Worm (Caenorhabditis elegans) whole organism, L2 larva: Measurements from ENCODE around the gene B0284.3.

Experiments used
- C34F6.9 ChIP-seq: fragments of 150-350 bp; optimal IDR thresholded peaks from 2 replicates; lab custom pipeline; 2014; ENCODE audit warnings: missing biosample characterization, missing genetic modification characterization
- F13H6.1 ChIP-seq: sonication (generic microtip); optimal IDR thresholded peaks from 2 replicates; lab custom pipeline; 2016; ENCODE audit warnings: missing genetic modification characterization, missing compliant biosample characterization
- ZK546.5 ChIP-seq: sonication (generic microtip); optimal IDR thresholded peaks from 2 replicates; lab custom pipeline; 2017; ENCODE audit warnings: missing biosample characterization, missing genetic modification characterization
- alr-1 ChIP-seq: fragments of 150-350 bp; optimal IDR thresholded peaks from 2 replicates; lab custom pipeline; 2014; ENCODE audit warnings: missing biosample characterization, missing genetic modification characterization
- ama-1 ChIP-seq: fragments of 150-350 bp; optimal IDR thresholded peaks from 2 replicates; lab custom pipeline; 2018; ENCODE audit warnings: inconsistent platforms
- blmp-1 ChIP-seq: sonication (generic microtip); optimal IDR thresholded peaks from 2 replicates; lab custom pipeline; 2017; ENCODE audit warnings: missing genetic modification characterization, mild to moderate bottlenecking, missing compliant biosample characterization, antibody characterized with exemption, moderate library complexity; ENCODE audit not compliant: insufficient read depth
- ceh-16 ChIP-seq: fragments of 150-350 bp; optimal IDR thresholded peaks from 2 replicates; lab custom pipeline; 2014; ENCODE audit warnings: missing biosample characterization, missing genetic modification characterization
- ceh-82 ChIP-seq: fragments of 150-350 bp; optimal IDR thresholded peaks from 2 replicates; lab custom pipeline; 2014; ENCODE audit warnings: missing biosample characterization, missing genetic modification characterization
- crh-2 ChIP-seq: sonication (generic microtip); optimal IDR thresholded peaks from 2 replicates; lab custom pipeline; 2017; ENCODE audit warnings: missing biosample characterization, missing genetic modification characterization
- dmd-4 ChIP-seq: sonication (generic microtip); optimal IDR thresholded peaks from 2 replicates; lab custom pipeline; 2017; ENCODE audit warnings: missing biosample characterization, missing genetic modification characterization
- egl-27 ChIP-seq: sonication (generic microtip); optimal IDR thresholded peaks from 3 replicates; lab custom pipeline; 2017; ENCODE audit warnings: missing biosample characterization, missing genetic modification reagents, missing genetic modification characterization
- elt-1 ChIP-seq: fragments of 150-350 bp; optimal IDR thresholded peaks from 2 replicates; lab custom pipeline; 2014; ENCODE audit warnings: missing biosample characterization, missing genetic modification characterization
- elt-3 ChIP-seq: sonication (generic microtip); optimal IDR thresholded peaks from 2 replicates; lab custom pipeline; 2017; ENCODE audit warnings: missing biosample characterization, missing genetic modification characterization
- fos-1 ChIP-seq: fragments of 150-350 bp; optimal IDR thresholded peaks from 2 replicates; lab custom pipeline; 2014; ENCODE audit warnings: missing biosample characterization, missing genetic modification characterization
- gmeb-1 ChIP-seq: fragments of 150-350 bp; optimal IDR thresholded peaks from 2 replicates; lab custom pipeline; 2014; ENCODE audit warnings: missing biosample characterization, missing genetic modification characterization
- lin-11 ChIP-seq: fragments of 150-350 bp; sonication (generic microtip); optimal IDR thresholded peaks from 2 replicates; lab custom pipeline; 2014; ENCODE audit warnings: missing biosample characterization, missing genetic modification characterization, inconsistent platforms, mixed read lengths
- lin-13 ChIP-seq: fragments of 150-350 bp; optimal IDR thresholded peaks from 2 replicates; lab custom pipeline; 2014; ENCODE audit warnings: missing biosample characterization, missing genetic modification reagents, missing genetic modification characterization
- lin-39 ChIP-seq: fragments of 150-350 bp; optimal IDR thresholded peaks from 2 replicates; lab custom pipeline; 2014; ENCODE audit warnings: missing biosample characterization, missing genetic modification reagents, missing genetic modification characterization
- lsy-2 ChIP-seq, 2 experiments: fragments of 150-350 bp in 1 of 2; sonication (generic microtip) in 1 of 2; optimal IDR thresholded peaks; 2 replicates each; lab custom pipeline; 2014 to 2017; ENCODE audit warnings: missing biosample characterization in 2 of 2, missing genetic modification characterization in 2 of 2
- mab-5 ChIP-seq: fragments of 150-350 bp; optimal IDR thresholded peaks from 2 replicates; lab custom pipeline; 2014; ENCODE audit warnings: missing biosample characterization, missing genetic modification characterization
- mbf-1 ChIP-seq: sonication (generic microtip); optimal IDR thresholded peaks from 2 replicates; lab custom pipeline; 2017; ENCODE audit warnings: missing biosample characterization, missing genetic modification characterization
- mdl-1 ChIP-seq, 2 experiments: fragments of 150-350 bp in 1 of 2; sonication (generic microtip) in 1 of 2; optimal IDR thresholded peaks; 2 replicates each; lab custom pipeline; 2017; ENCODE audit warnings: missing biosample characterization in 2 of 2, missing genetic modification characterization in 2 of 2
- nhr-10 ChIP-seq: sonication (generic microtip); optimal IDR thresholded peaks from 2 replicates; lab custom pipeline; 2017; ENCODE audit warnings: missing biosample characterization, missing genetic modification characterization
- nhr-11 ChIP-seq: fragments of 150-350 bp; optimal IDR thresholded peaks from 2 replicates; lab custom pipeline; 2014; ENCODE audit warnings: missing biosample characterization, missing genetic modification characterization
- nhr-12 ChIP-seq: fragments of 150-350 bp; optimal IDR thresholded peaks from 2 replicates; lab custom pipeline; 2014; ENCODE audit warnings: missing biosample characterization, missing genetic modification characterization
- nhr-129 ChIP-seq: fragments of 150-350 bp; optimal IDR thresholded peaks from 2 replicates; lab custom pipeline; 2014; ENCODE audit warnings: missing biosample characterization, missing genetic modification characterization
- nhr-21 ChIP-seq: fragments of 150-350 bp; optimal IDR thresholded peaks from 2 replicates; lab custom pipeline; 2014; ENCODE audit warnings: missing biosample characterization, missing genetic modification characterization
- nhr-23 ChIP-seq: fragments of 150-350 bp; optimal IDR thresholded peaks from 2 replicates; lab custom pipeline; 2014; ENCODE audit warnings: missing biosample characterization, missing genetic modification reagents, missing genetic modification characterization
- nhr-237 ChIP-seq: fragments of 150-350 bp; optimal IDR thresholded peaks from 2 replicates; lab custom pipeline; 2014; ENCODE audit warnings: missing biosample characterization, missing genetic modification characterization
- nhr-25 ChIP-seq: fragments of 150-350 bp; sonication (generic microtip); optimal IDR thresholded peaks from 3 replicates; lab custom pipeline; 2014; ENCODE audit warnings: missing biosample characterization, missing genetic modification characterization
- nhr-77 ChIP-seq: fragments of 150-350 bp; optimal IDR thresholded peaks from 2 replicates; lab custom pipeline; 2014; ENCODE audit warnings: missing biosample characterization, missing genetic modification characterization
- sem-4 ChIP-seq: fragments of 150-350 bp; optimal IDR thresholded peaks from 2 replicates; lab custom pipeline; 2014; ENCODE audit warnings: missing biosample characterization, missing genetic modification reagents, missing genetic modification characterization
- skn-1 ChIP-seq: sonication (generic microtip); optimal IDR thresholded peaks from 2 replicates; lab custom pipeline; 2017; ENCODE audit warnings: missing biosample characterization, missing genetic modification characterization
- sma-3 ChIP-seq: sonication (generic microtip); optimal IDR thresholded peaks from 2 replicates; lab custom pipeline; 2016; ENCODE audit warnings: missing genetic modification reagents, missing genetic modification characterization, missing compliant biosample characterization
- snpc-4 ChIP-seq: fragments of 150-350 bp; optimal IDR thresholded peaks from 2 replicates; lab custom pipeline; 2014; ENCODE audit warnings: missing biosample characterization, missing genetic modification characterization
- unc-39 ChIP-seq: fragments of 150-350 bp; optimal IDR thresholded peaks from 2 replicates; lab custom pipeline; 2014; ENCODE audit warnings: missing biosample characterization, missing genetic modification characterization
- unc-55 ChIP-seq: fragments of 150-350 bp; sonication (generic microtip); optimal IDR thresholded peaks from 3 replicates; lab custom pipeline; 2014; ENCODE audit warnings: missing biosample characterization, missing genetic modification reagents, missing genetic modification characterization
- unc-62 ChIP-seq: fragments of 150-350 bp; optimal IDR thresholded peaks from 2 replicates; lab custom pipeline; 2014; ENCODE audit warnings: missing biosample characterization, missing genetic modification reagents, missing genetic modification characterization
- zag-1 ChIP-seq: fragments of 150-350 bp; optimal IDR thresholded peaks from 2 replicates; lab custom pipeline; 2014; ENCODE audit warnings: missing biosample characterization, missing genetic modification characterization
- ztf-1 ChIP-seq: fragments of 200-800 bp; sonication (Bioruptor generic); conservative IDR thresholded peaks from 2 replicates; pipeline ENCODE4 v1.3.6; 2022; ENCODE audit warnings: missing genetic modification characterization, missing compliant biosample characterization
- ztf-4 ChIP-seq: fragments of 150-350 bp; optimal IDR thresholded peaks from 2 replicates; lab custom pipeline; 2014; ENCODE audit warnings: missing biosample characterization, missing genetic modification characterization

The B0284.3 gene

ce11 chrIII:4372894-4373293, 6.7 kb downstream of the B0284.3 start:
- no peak for TF ChIP-seq dmd-4 (tag; lab: Kevin White, UChicago)
- TF ChIP-seq zag-1 (tag; lab: Kevin White, UChicago) = no peak
- TF ChIP-seq nhr-23 (tag; lab: Kevin White, UChicago) = no peak
- no peak for TF ChIP-seq lin-13 (GFP tag; lab: Kevin White, UChicago)

ce11 chrIII:4370585-4370984, 9.0 kb downstream of the B0284.3 start, which contains the start of gene ckb-3:
Gene ckb-3, plus strand, starts transcription at chrIII:4370885.
- TF ChIP-seq egl-27 (tag; lab: Kevin White, UChicago) (no peak), nhr-10 (tag; lab: Kevin White, UChicago) (no peak), snpc-4 (tag; lab: Kevin White, UChicago) (no peak), ama-1 (no peak), unc-39 (tag; lab: Kevin White, UChicago) (no peak), mbf-1 (tag; lab: Kevin White, UChicago) (no peak), zag-1 (tag; lab: Kevin White, UChicago) (no peak), sma-3 (no peak), unc-55 (GFP tag; lab: Kevin White, UChicago) (no peak), F13H6.1 (no peak), nhr-11 (tag; lab: Kevin White, UChicago) (no peak)

- peak; percentile 43 for TF ChIP-seq crh-2 (tag; lab: Kevin White, UChicago)
- peak; percentile 39 for TF ChIP-seq nhr-21
- TF ChIP-seq C34F6.9 = peak; percentile 15
- TF ChIP-seq F13H6.1 = peak; percentile 30
- peak; percentile 14 for TF ChIP-seq unc-55 (GFP tag; lab: Kevin White, UChicago)
- peak; percentile 63 for TF ChIP-seq nhr-129 (tag; lab: Kevin White, UChicago)
- peak; percentile 64 for TF ChIP-seq fos-1 (tag; lab: Kevin White, UChicago)
- peak; percentile 45 for TF ChIP-seq sma-3
Measured at ce11 chrIII:4369381-4369809, 10.2 kb downstream of the B0284.3 start.

ce11 chrIII:4367649-4368048, 12.0 kb downstream of the B0284.3 start, which contains the start of gene ckb-2:
Gene ckb-2, plus strand, starts transcription at chrIII:4367949.
- TF ChIP-seq nhr-12 (tag; lab: Kevin White, UChicago) (no peak), gmeb-1 (tag; lab: Kevin White, UChicago) (no peak), egl-27 (tag; lab: Kevin White, UChicago) (no peak), nhr-77 (tag; lab: Kevin White, UChicago) (no peak), ztf-1 (GFP tag; lab: Robert Waterston, UW) (no peak), blmp-1 (tag; lab: Kevin White, UChicago) (no peak), nhr-11 (tag; lab: Kevin White, UChicago) (no peak), ceh-16 (tag; lab: Kevin White, UChicago) (no peak), sma-3 (no peak), skn-1 (tag; lab: Kevin White, UChicago) (no peak)

- TF ChIP-seq lsy-2 (tag; optimal IDR thresholded peaks at IDR 0.05; lab: Kevin White, UChicago) = peak in 1 of 2 experiments; percentile 10
- TF ChIP-seq fos-1 (tag; lab: Kevin White, UChicago) = peak; percentile 29
- TF ChIP-seq mdl-1 (tag; optimal IDR thresholded peaks at IDR 0.05; lab: Kevin White, UChicago) = no peak
- no peak for TF ChIP-seq zag-1 (tag; lab: Kevin White, UChicago)
- no peak for TF ChIP-seq mbf-1 (tag; lab: Kevin White, UChicago)
- TF ChIP-seq unc-62 (GFP tag; lab: Kevin White, UChicago) = no peak
- no peak for TF ChIP-seq ama-1
- TF ChIP-seq elt-3 = no peak
- TF ChIP-seq sem-4 = no peak
- no peak for TF ChIP-seq lin-39 (tag; lab: Kevin White, UChicago)
- TF ChIP-seq nhr-237 (tag; lab: Kevin White, UChicago) = no peak
- no peak for TF ChIP-seq lin-11 (tag; lab: Kevin White, UChicago)
- no peak for TF ChIP-seq mab-5 (tag; lab: Kevin White, UChicago)
- TF ChIP-seq unc-55 (GFP tag; lab: Kevin White, UChicago) = peak; percentile 42
- TF ChIP-seq nhr-12 (tag; lab: Kevin White, UChicago) = no peak
- TF ChIP-seq F13H6.1 = no peak
- no peak for TF ChIP-seq ZK546.5 (tag; lab: Kevin White, UChicago)
- TF ChIP-seq C34F6.9 = peak; percentile 24
- no peak for TF ChIP-seq ztf-4
- TF ChIP-seq lin-13 (GFP tag; lab: Kevin White, UChicago) = no peak
- no peak for TF ChIP-seq elt-1 (tag; lab: Kevin White, UChicago)
- no peak for TF ChIP-seq nhr-23 (tag; lab: Kevin White, UChicago)
- no peak for TF ChIP-seq ztf-1 (GFP tag; lab: Robert Waterston, UW)
- no peak for TF ChIP-seq ceh-16 (tag; lab: Kevin White, UChicago)
- TF ChIP-seq nhr-77 (tag; lab: Kevin White, UChicago) = no peak
- TF ChIP-seq snpc-4 (tag; lab: Kevin White, UChicago) = no peak
- no peak for TF ChIP-seq nhr-129 (tag; lab: Kevin White, UChicago)
- TF ChIP-seq alr-1 (tag; lab: Kevin White, UChicago) = no peak
- no peak for TF ChIP-seq nhr-11 (tag; lab: Kevin White, UChicago)
- TF ChIP-seq unc-39 (tag; lab: Kevin White, UChicago) = no peak
- TF ChIP-seq nhr-25 (tag; lab: Kevin White, UChicago) = no peak
- no peak for TF ChIP-seq ceh-82
- no peak for TF ChIP-seq sma-3
- no peak for TF ChIP-seq nhr-10 (tag; lab: Kevin White, UChicago)
Measured at ce11 chrIII:4364974-4365373, 14.6 kb downstream of the B0284.3 start, which contains the start of gene ckb-1. Gene ckb-1, plus strand, starts transcription at chrIII:4365274.
